Worm (Caenorhabditis elegans): ENCODE data around the gene duo-1.
A peak's percentile ranks its signal among the peaks of the same experiment; 100 is the strongest.

Gene duo-1

DNA sequence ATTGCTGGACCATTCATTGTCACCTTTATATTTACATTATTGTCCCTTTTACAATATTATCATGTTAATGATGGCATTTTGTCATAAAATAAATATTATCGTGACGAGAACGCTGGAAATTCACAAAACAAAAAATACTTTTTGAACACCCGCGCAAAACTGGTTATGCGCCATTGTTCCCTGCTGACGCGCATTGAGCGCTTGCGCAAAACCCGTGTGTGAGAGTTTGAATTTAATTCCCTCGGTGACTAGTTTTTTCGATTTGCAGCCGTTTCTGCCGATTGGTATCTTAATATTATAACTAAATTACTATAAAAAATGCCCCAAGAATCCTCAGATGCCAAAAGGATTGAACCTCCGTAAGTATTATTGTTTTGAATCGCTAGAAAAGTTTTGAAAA is 33.0 kb upstream of the duo-1 start, which contains the start of gene pafo-1 (continued):
- TF ChIP-seq arid-1 (GFP tag; conservative IDR thresholded peaks at IDR 0.05) (0 out of 2 replicates have a peak, but pooled peaks have one; percentile 18), unc-39 (tag; optimal IDR thresholded peaks at IDR 0.05) (no peak), zfp-2 (tag; optimal IDR thresholded peaks at IDR 0.05) (no peak), lin-13 (GFP tag; optimal IDR thresholded peaks at IDR 0.05) (peak; percentile 75), dmd-6 (GFP tag; IDR thresholded peaks at IDR 0.05) (peak; percentile 84), F44E2.7 (GFP tag; IDR thresholded peaks at IDR 0.05) (no peak), nhr-41 (GFP tag; IDR thresholded peaks at IDR 0.05) (no peak), dve-1 (tag; optimal IDR thresholded peaks at IDR 0.05; ENCODE audit: insufficient read depth) (peak; percentile 81), zip-11 (GFP tag; IDR thresholded peaks at IDR 0.05) (no peak), ceh-62 (tag; optimal IDR thresholded peaks at IDR 0.05) (no peak), lsy-2 (tag; optimal IDR thresholded peaks at IDR 0.05) (no peak), T20F7.1 (GFP tag; optimal IDR thresholded peaks at IDR 0.05) (peak; percentile 76), madf-9 (GFP tag; conservative IDR thresholded peaks at IDR 0.05) (peak; percentile 46; the same call in 1 of the 2 replicates), nhr-111 (GFP tag; optimal IDR thresholded peaks at IDR 0.05) (no peak), dpl-1 (GFP tag; optimal IDR thresholded peaks at IDR 0.05) (peak; percentile 99), zip-2 (tag; optimal IDR thresholded peaks at IDR 0.05) (no peak), mdt-29 (GFP tag; IDR thresholded peaks at IDR 0.05) (peak; percentile 82), ceh-32 (tag; optimal IDR thresholded peaks at IDR 0.05; ENCODE audit: poor library complexity) (peak; percentile 37), spr-1 (tag; optimal IDR thresholded peaks at IDR 0.05) (peak; percentile 67), nhr-28 (tag; optimal IDR thresholded peaks at IDR 0.05) (peak; percentile 79), ZK337.2 (GFP tag; IDR thresholded peaks at IDR 0.05) (no peak), F37D6.2 (tag; optimal IDR thresholded peaks at IDR 0.05) (peak; percentile 73), nhr-76 (tag; optimal IDR thresholded peaks at IDR 0.05) (no peak), nhr-25 (tag; optimal IDR thresholded peaks at IDR 0.05; ENCODE audit: borderline replicate concordance, insufficient read depth) (no peak), lin-39 (tag; optimal IDR thresholded peaks at IDR 0.05) (no peak), jun-1 (tag; optimal IDR thresholded peaks at IDR 0.05) (no peak), ceh-28 (tag; optimal IDR thresholded peaks at IDR 0.05) (no peak), hlh-11 (tag; optimal IDR thresholded peaks at IDR 0.05) (peak; percentile 85), lin-15B (tag; optimal IDR thresholded peaks at IDR 0.05) (peak; percentile 9), Y105C5A.15 (GFP tag; IDR thresholded peaks at IDR 0.05) (no peak), daf-12 (tag; optimal IDR thresholded peaks at IDR 0.05) (no peak), lim-7 (GFP tag; IDR thresholded peaks at IDR 0.05) (0 out of 2 replicates have a peak, but pooled peaks have one; percentile 9), nhr-6 (tag; optimal IDR thresholded peaks at IDR 0.05) (peak; percentile 88), ceh-82 (tag; optimal IDR thresholded peaks at IDR 0.05) (no peak), nhr-10 (tag; optimal IDR thresholded peaks at IDR 0.05) (no peak)

DNA sequence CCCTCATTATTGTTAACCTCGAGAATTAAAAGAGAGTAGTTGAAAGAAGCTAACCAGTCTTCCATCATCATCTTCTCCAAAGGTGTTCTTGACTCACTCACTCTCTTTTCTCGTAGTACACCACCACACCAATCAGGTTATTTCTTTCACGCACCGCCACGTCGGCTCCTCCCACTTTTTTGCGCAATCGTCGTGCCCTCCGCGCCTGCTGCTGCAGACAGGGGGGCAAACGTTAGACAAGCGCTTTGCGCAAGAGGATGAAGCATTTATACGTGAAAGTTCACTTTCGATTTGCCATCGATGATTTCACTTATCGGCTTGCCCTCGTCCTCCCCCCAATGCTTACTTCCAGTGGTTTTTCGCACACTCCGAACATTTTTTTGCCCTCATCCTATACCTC is 29.1 kb upstream of the duo-1 start:
- 0 out of 2 replicates have a peak, but pooled peaks have one; percentile 32 for TF ChIP-seq D1046.2 (GFP tag; IDR thresholded peaks at IDR 0.05)
- TF ChIP-seq egl-43 (GFP tag; IDR thresholded peaks at IDR 0.05): 0 out of 2 replicates have a peak, but pooled peaks have one; percentile 39
- no peak for TF ChIP-seq attf-4 (tag; optimal IDR thresholded peaks at IDR 0.05)
- TF ChIP-seq nhr-102 (tag; optimal IDR thresholded peaks at IDR 0.05): no peak
- TF ChIP-seq mxl-2 (GFP tag; conservative IDR thresholded peaks at IDR 0.05): no peak
- TF ChIP-seq aly-2 (tag; optimal IDR thresholded peaks at IDR 0.05): no peak
- TF ChIP-seq nhr-11 (tag; optimal IDR thresholded peaks at IDR 0.05): no peak
- TF ChIP-seq mxl-3 (GFP tag; optimal IDR thresholded peaks at IDR 0.05): peak; percentile 42
- 0 out of 2 replicates have a peak, but pooled peaks have one; percentile 32 for TF ChIP-seq hmg-1.1 (GFP tag; IDR thresholded peaks at IDR 0.05)
- TF ChIP-seq lin-29 (GFP tag; IDR thresholded peaks at IDR 0.05): no peak
- TF ChIP-seq rbr-2 (tag; optimal IDR thresholded peaks at IDR 0.05): no peak
- no peak for TF ChIP-seq lsy-2 (tag; optimal IDR thresholded peaks at IDR 0.05)
- no peak for TF ChIP-seq php-3 (GFP tag; IDR thresholded peaks at IDR 0.05)
- TF ChIP-seq ceh-32 (tag; optimal IDR thresholded peaks at IDR 0.05; ENCODE audit: poor library complexity): no peak
- TF ChIP-seq hlh-30 (tag; optimal IDR thresholded peaks at IDR 0.05; ENCODE audit: insufficient read depth): no peak
- TF ChIP-seq F37D6.2 (tag; optimal IDR thresholded peaks at IDR 0.05): no peak
- TF ChIP-seq nhr-76 (tag; optimal IDR thresholded peaks at IDR 0.05): no peak
- TF ChIP-seq Y75B8A.6 (GFP tag; IDR thresholded peaks at IDR 0.05): no peak
- no peak for TF ChIP-seq nhr-48 (tag; optimal IDR thresholded peaks at IDR 0.05)
- TF ChIP-seq skn-1 (tag; optimal IDR thresholded peaks at IDR 0.05): no peak
- TF ChIP-seq set-16 (GFP tag; IDR thresholded peaks at IDR 0.05): peak; percentile 38
- no peak for TF ChIP-seq daf-8 (GFP tag; IDR thresholded peaks at IDR 0.05)
